Fruit fly (Drosophila melanogaster): ENCODE results near the gene wake.
A peak's percentile ranks its signal among the peaks of the same experiment; 100 is the strongest.

The wake gene

DNA sequence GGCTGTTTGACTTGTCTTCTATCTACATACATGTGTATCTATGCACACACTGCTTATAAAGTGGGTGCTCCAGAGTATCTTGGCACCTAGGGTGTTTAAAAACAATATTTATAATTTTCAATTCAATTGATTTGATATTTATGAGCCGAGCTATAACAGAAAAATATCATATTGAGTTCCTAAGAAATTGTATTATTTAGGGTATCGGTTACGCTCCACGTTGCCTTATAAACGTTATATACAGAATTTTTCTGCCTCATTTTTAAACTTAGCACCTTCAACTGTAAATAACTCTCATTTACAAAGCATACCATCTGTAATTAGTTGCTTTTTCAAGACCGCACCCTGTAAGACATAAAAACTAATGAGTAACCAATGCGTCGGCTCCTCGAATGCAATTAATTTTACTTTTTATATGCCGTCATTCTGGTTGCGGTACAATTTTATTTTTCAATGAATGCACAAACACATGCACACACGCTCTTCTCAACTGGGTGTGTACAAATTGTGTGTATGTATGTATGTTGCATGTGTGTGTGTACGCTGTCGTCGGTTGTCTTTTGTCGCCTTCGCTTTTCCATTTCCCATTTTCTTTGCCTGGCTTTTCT is 48.8 kb upstream of the wake start (continued):
- peak; percentile 57 for TF ChIP-seq CG4424 (GFP tag; optimal IDR thresholded peaks at IDR 0.05)
- no peak for TF ChIP-seq lov (optimal IDR thresholded peaks at IDR 0.05)
- no peak for TF ChIP-seq lov (GFP tag; IDR thresholded peaks at IDR 0.05)
- TF ChIP-seq z (GFP tag; IDR thresholded peaks at IDR 0.05), result no peak
- peak; percentile 18 for TF ChIP-seq CG33213 (GFP tag; optimal IDR thresholded peaks at IDR 0.05)
- peak; percentile 1 for TF ChIP-seq Sry-β (GFP tag; optimal IDR thresholded peaks at IDR 0.05)

dm6 chr3R:22594257-22594656 is 45.4 kb upstream of the wake start:
- TF ChIP-seq CG10979 (tag; optimal IDR thresholded peaks at IDR 0.05) (no peak), sc (optimal IDR thresholded peaks at IDR 0.05) (no peak), sc (GFP tag; optimal IDR thresholded peaks at IDR 0.05) (no peak), hkb (optimal IDR thresholded peaks at IDR 0.05) (no peak), hkb (GFP tag; IDR thresholded peaks at IDR 0.05) (no peak), gem (tag; optimal IDR thresholded peaks at IDR 0.05) (peak; percentile 19), Pdp1 (GFP tag; optimal IDR thresholded peaks at IDR 0.05) (no peak), CG14860 (GFP tag; IDR thresholded peaks at IDR 0.05; ENCODE audit: partially characterized antibody) (no peak), sob (GFP tag; IDR thresholded peaks at IDR 0.05) (no peak), pan (optimal IDR thresholded peaks at IDR 0.05) (no peak), pan (GFP tag; optimal IDR thresholded peaks at IDR 0.05 in 1 of 2, IDR thresholded peaks at IDR 0.05 in 1 of 2) (no peak), Drgx (GFP tag; IDR thresholded peaks at IDR 0.05) (0 out of 2 replicates have a peak, but pooled peaks have one; percentile 59)

- peak; percentile 85 for TF ChIP-seq gro (GFP tag; optimal IDR thresholded peaks at IDR 0.05)
- no peak for TF ChIP-seq prd (optimal IDR thresholded peaks at IDR 0.05)
- TF ChIP-seq prd (GFP tag; IDR thresholded peaks at IDR 0.05), result no peak
- TF ChIP-seq CG14667 (GFP tag; IDR thresholded peaks at IDR 0.05), result no peak
- peak; percentile 10 for TF ChIP-seq CG2678 (tag; optimal IDR thresholded peaks at IDR 0.05)
- no peak for TF ChIP-seq CG1647 (GFP tag; optimal IDR thresholded peaks at IDR 0.05)
- peak; percentile 88 for TF ChIP-seq sug (tag; optimal IDR thresholded peaks at IDR 0.05)
- TF ChIP-seq peb (GFP tag; IDR thresholded peaks at IDR 0.05), result no peak
- TF ChIP-seq CG11695 (GFP tag; IDR thresholded peaks at IDR 0.05), result no peak
- TF ChIP-seq hkb (optimal IDR thresholded peaks at IDR 0.05), result no peak
- TF ChIP-seq hkb (GFP tag; IDR thresholded peaks at IDR 0.05), result no peak
- no peak for TF ChIP-seq mld (GFP tag; IDR thresholded peaks at IDR 0.05; ENCODE audit: partially characterized antibody)
- peak; percentile 4 for TF ChIP-seq CG3281 (GFP tag; optimal IDR thresholded peaks at IDR 0.05)
- no peak for TF ChIP-seq ara (GFP tag; IDR thresholded peaks at IDR 0.05)
- peak in 1 of 2 experiments; percentile 9 for TF ChIP-seq Eip74EF (GFP tag; optimal IDR thresholded peaks at IDR 0.05)
- 0 out of 4 replicates have a peak, but pooled peaks have one; percentile 13 for TF ChIP-seq chinmo (GFP tag; IDR thresholded peaks at IDR 0.05; ENCODE audit: partially characterized antibody)
- peak; percentile 30 for TF ChIP-seq HmgZ (tag; optimal IDR thresholded peaks at IDR 0.05)
- TF ChIP-seq Sry-β (GFP tag; optimal IDR thresholded peaks at IDR 0.05), result no peak
- peak; percentile 13 for TF ChIP-seq cwo (GFP tag; optimal IDR thresholded peaks at IDR 0.05)
- no peak for TF ChIP-seq ro (GFP tag; IDR thresholded peaks at IDR 0.05)
- no peak for TF ChIP-seq CG9437 (GFP tag; optimal IDR thresholded peaks at IDR 0.05)
- TF ChIP-seq scrt (GFP tag; optimal IDR thresholded peaks at IDR 0.05), result no peak
- TF ChIP-seq CG14710 (tag; optimal IDR thresholded peaks at IDR 0.05), result no peak
- no peak for TF ChIP-seq BEAF-32 (GFP tag; optimal IDR thresholded peaks at IDR 0.05)
- TF ChIP-seq CG31388 (GFP tag; optimal IDR thresholded peaks at IDR 0.05), result no peak
- no peak for TF ChIP-seq CG7963 (GFP tag; IDR thresholded peaks at IDR 0.05; ENCODE audit: partially characterized antibody)
- no peak for TF ChIP-seq Stat92E (GFP tag; optimal IDR thresholded peaks at IDR 0.05)
- TF ChIP-seq CG2199 (GFP tag; IDR thresholded peaks at IDR 0.05), result 0 out of 3 replicates have a peak, but pooled peaks have one; percentile 15
- TF ChIP-seq vnd (GFP tag; IDR thresholded peaks at IDR 0.05; ENCODE audit: partially characterized antibody), result 0 out of 3 replicates have a peak, but pooled peaks have one; percentile 29
- no peak for TF ChIP-seq jigr1 (GFP tag; IDR thresholded peaks at IDR 0.05)
- no peak for TF ChIP-seq pho (GFP tag; optimal IDR thresholded peaks at IDR 0.05)
- TF ChIP-seq sens (GFP tag), result peak; percentile 71
Measured at dm6 chr3R:22595293-22595868, 44.2 kb upstream of the wake start.
